Worm (Caenorhabditis elegans) whole organism, late embryonic: ENCODE data around the gene mltn-11.

Experiments used
- T23F11.4 ChIP-seq: fragments of 200-800 bp; sonication (Bioruptor generic); optimal IDR thresholded peaks from 2 replicates; lab custom pipeline; 2018; ENCODE audit warnings: mild to moderate bottlenecking, missing genetic modification characterization, missing compliant biosample characterization
- ceh-30 ChIP-seq: fragments of 150-350 bp; optimal IDR thresholded peaks from 2 replicates; lab custom pipeline; 2014; ENCODE audit warnings: missing biosample characterization, missing genetic modification characterization
- ceh-45 ChIP-seq: fragments of 200-800 bp; sonication (Bioruptor generic); IDR thresholded peaks from 2 replicates; pipeline ENCODE4 v1.3.6; 2022; ENCODE audit warnings: missing genetic modification reagents, missing genetic modification characterization, missing compliant biosample characterization
- ets-4 ChIP-seq: sonication (generic microtip); optimal IDR thresholded peaks from 2 replicates; lab custom pipeline; 2016; ENCODE audit warnings: missing genetic modification characterization, missing compliant biosample characterization
- hlh-30 ChIP-seq: sonication (generic microtip); optimal IDR thresholded peaks from 2 replicates; lab custom pipeline; 2017; ENCODE audit warnings: antibody characterized with exemption, missing genetic modification characterization, missing compliant biosample characterization; ENCODE audit not compliant: insufficient read depth
- hlh-8 ChIP-seq: sonication (generic microtip); optimal IDR thresholded peaks from 2 replicates; lab custom pipeline; 2016; ENCODE audit warnings: missing genotype, missing genetic modification characterization, missing compliant biosample characterization
- pha-2 ChIP-seq: sonication (generic microtip); optimal IDR thresholded peaks from 2 replicates; lab custom pipeline; 2017; ENCODE audit warnings: mild to moderate bottlenecking, missing genetic modification characterization, missing compliant biosample characterization
- pha-4 ChIP-seq: fragments of 150-350 bp; optimal IDR thresholded peaks from 2 replicates; lab custom pipeline; 2018; ENCODE audit warnings: missing biosample characterization, missing genetic modification reagents, missing genetic modification characterization
- sox-4 ChIP-seq: sonication (generic microtip); optimal IDR thresholded peaks from 2 replicates; lab custom pipeline; 2017; ENCODE audit warnings: mild to moderate bottlenecking, missing genetic modification characterization, inconsistent platforms, missing compliant biosample characterization

DNA sequence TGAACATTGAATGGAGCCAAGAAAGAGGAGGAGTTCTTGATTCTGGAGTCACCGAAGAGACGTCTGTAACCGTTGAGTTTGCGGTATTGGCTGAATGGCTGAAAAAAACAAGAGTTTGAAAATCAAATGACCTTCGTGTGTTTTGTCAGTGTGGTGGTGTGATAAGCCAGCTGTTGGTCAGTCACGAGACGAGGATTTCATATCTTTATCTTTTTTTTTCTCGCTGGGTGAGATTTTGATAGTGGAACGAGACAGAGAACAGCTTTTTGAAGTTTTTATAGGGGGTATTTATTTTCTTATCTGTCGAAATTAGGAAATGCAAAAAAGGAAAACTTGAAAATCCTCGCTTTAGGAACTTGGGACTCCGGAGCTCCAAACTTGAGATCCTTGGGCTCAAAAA, 41.5 kb upstream of the mltn-11 start:
- TF ChIP-seq hlh-8 (tag; lab: Kevin White, UChicago): no peak
- TF ChIP-seq T23F11.4 (GFP tag; lab: Kevin White, UChicago): no peak
- TF ChIP-seq sox-4 (tag; lab: Kevin White, UChicago): no peak
- TF ChIP-seq hlh-30 (tag; lab: Kevin White, UChicago): no peak
- TF ChIP-seq ceh-45 (GFP tag; lab: Robert Waterston, UW): no peak
- no peak for TF ChIP-seq pha-4
- TF ChIP-seq pha-2: no peak
- no peak for TF ChIP-seq ceh-30
- no peak for TF ChIP-seq ets-4 (tag; lab: Kevin White, UChicago)
